Worm (Caenorhabditis elegans) whole organism, L4 larva: ENCODE data around the gene fbxb-9.

Experiments
- aly-2 ChIP-seq: sonication (generic microtip); optimal IDR thresholded peaks from 2 replicates; lab custom pipeline; 2018; ENCODE audit warnings: missing biosample characterization, missing genetic modification characterization
- ceh-28 ChIP-seq: fragments of 150-350 bp; optimal IDR thresholded peaks from 2 replicates; lab custom pipeline; 2014; ENCODE audit warnings: missing biosample characterization, missing genetic modification reagents, missing genetic modification characterization
- ceh-82 ChIP-seq: sonication (generic microtip); optimal IDR thresholded peaks from 2 replicates; lab custom pipeline; 2017; ENCODE audit warnings: missing biosample characterization, missing genetic modification characterization
- daf-19 ChIP-seq: fragments of 200-800 bp; sonication (Bioruptor generic); conservative IDR thresholded peaks from 2 replicates; pipeline ENCODE4 v1.3.6; 2022; ENCODE audit warnings: missing genetic modification characterization, missing compliant biosample characterization
- hif-1 ChIP-seq, 2 experiments: sonication (generic microtip); optimal IDR thresholded peaks; 2 replicates each; lab custom pipeline; 2016 to 2017; ENCODE audit warnings: missing compliant biosample characterization in 2 of 2, missing genetic modification characterization in 2 of 2, missing genetic modification reagents in 2 of 2, missing genotype in 2 of 2, mild to moderate bottlenecking in 1 of 2
- lin-13 ChIP-seq: fragments of 150-350 bp; optimal IDR thresholded peaks from 2 replicates; lab custom pipeline; 2014; ENCODE audit warnings: missing biosample characterization, missing genetic modification reagents, missing genetic modification characterization
- lsy-2 ChIP-seq, 2 experiments: fragments of 150-350 bp in 1 of 2; sonication (generic microtip) in 1 of 2; optimal IDR thresholded peaks; 2 replicates each; lab custom pipeline; 2014 to 2017; ENCODE audit warnings: missing biosample characterization in 2 of 2, missing genetic modification characterization in 2 of 2
- mdl-1 ChIP-seq, 2 experiments: fragments of 150-350 bp in 1 of 2; sonication (generic microtip) in 1 of 2; optimal IDR thresholded peaks; 2 replicates each; lab custom pipeline; 2014 to 2017; ENCODE audit warnings: missing biosample characterization in 2 of 2, missing genetic modification characterization in 2 of 2
- nhr-28 ChIP-seq: fragments of 150-350 bp; optimal IDR thresholded peaks from 2 replicates; lab custom pipeline; 2014; ENCODE audit warnings: missing biosample characterization, missing genetic modification characterization
- skn-1 ChIP-seq: fragments of 150-350 bp; optimal IDR thresholded peaks from 2 replicates; lab custom pipeline; 2014; ENCODE audit warnings: missing biosample characterization, missing genetic modification characterization
- spr-1 ChIP-seq: sonication (generic microtip); optimal IDR thresholded peaks from 2 replicates; lab custom pipeline; 2016; ENCODE audit warnings: mild to moderate bottlenecking, missing genetic modification characterization, missing compliant biosample characterization
- ztf-11 ChIP-seq: fragments of 150-350 bp; optimal IDR thresholded peaks from 2 replicates; lab custom pipeline; 2014; ENCODE audit warnings: missing biosample characterization, missing genetic modification characterization

DNA sequence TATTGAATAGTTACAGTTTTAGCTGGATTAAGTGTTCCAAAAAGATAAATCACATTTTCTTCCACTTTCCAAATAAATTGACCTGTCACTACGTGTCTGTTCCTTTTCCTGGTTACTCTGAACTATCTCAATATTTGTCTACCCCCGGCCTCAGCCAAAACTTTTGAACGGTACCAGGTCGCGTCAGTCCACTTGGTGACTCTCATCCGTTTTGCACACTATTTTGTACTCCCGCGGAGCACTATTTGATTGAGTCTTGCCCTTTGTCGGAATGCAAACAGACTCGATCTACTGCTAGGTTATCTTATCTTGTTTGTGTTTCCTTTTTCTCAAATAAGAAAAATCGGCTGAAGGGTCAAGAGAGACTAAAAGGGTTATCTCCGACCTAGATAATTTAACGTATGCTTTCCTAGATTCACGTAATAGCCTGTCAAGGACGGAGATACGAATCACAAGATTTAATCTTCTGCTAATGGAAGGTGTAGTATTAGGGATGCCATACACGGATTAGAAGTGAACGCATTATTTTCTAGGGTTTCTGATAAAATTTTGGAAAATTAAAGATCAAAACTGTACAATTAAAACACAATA, 42.3 kb downstream of the fbxb-9 start:
- TF ChIP-seq daf-19 (no peak), aly-2 (tag; lab: Kevin White, UChicago) (no peak), nhr-28 (peak; percentile 17), ceh-28 (tag; lab: Kevin White, UChicago) (no peak), lsy-2 (tag; optimal IDR thresholded peaks at IDR 0.05; lab: Kevin White, UChicago) (no peak), hif-1 (tag; optimal IDR thresholded peaks at IDR 0.05; lab: Kevin White, UChicago) (no peak), ztf-11 (tag; lab: Kevin White, UChicago) (no peak), skn-1 (tag; lab: Kevin White, UChicago) (no peak), spr-1 (tag; lab: Kevin White, UChicago) (no peak), lin-13 (no peak), ceh-82 (no peak), mdl-1 (tag; optimal IDR thresholded peaks at IDR 0.05; lab: Kevin White, UChicago) (no peak)
